Fruit fly (Drosophila melanogaster) whole organism, embryonic: ENCODE data around the gene CG11550.

Source experiments
- Atf-2 ChIP-seq: fragments of 200-800 bp; sonication (Bioruptor generic); optimal IDR thresholded peaks from 2 replicates; lab custom pipeline; 2016; ENCODE audit warnings: missing biosample characterization, missing genetic modification characterization
- CG12219 ChIP-seq: fragments of 200-800 bp; sonication (Bioruptor generic); optimal IDR thresholded peaks from 3 replicates; lab custom pipeline; 2018; ENCODE audit warnings: missing biosample characterization, mild to moderate bottlenecking, missing genetic modification characterization
- CG1603 ChIP-seq: fragments of 200-800 bp; sonication (Bioruptor generic); optimal IDR thresholded peaks from 2 replicates; lab custom pipeline; 2019; ENCODE audit warnings: missing biosample characterization, mild to moderate bottlenecking, missing genetic modification characterization, moderate library complexity
- CG17829 ChIP-seq: fragments of 200-800 bp; optimal IDR thresholded peaks from 2 replicates; lab custom pipeline; 2019; ENCODE audit warnings: missing biosample characterization, mild to moderate bottlenecking, missing genetic modification characterization, moderate library complexity
- CG4404 ChIP-seq: fragments of 200-800 bp; sonication (Bioruptor generic); IDR thresholded peaks from 2 replicates; pipeline ENCODE4 v1.3.6; 2022; ENCODE audit warnings: missing biosample characterization, missing genetic modification characterization
- CG6683 ChIP-seq: fragments of 200-800 bp; sonication (Bioruptor generic); optimal IDR thresholded peaks from 2 replicates; lab custom pipeline; 2017; ENCODE audit warnings: missing biosample characterization, mild to moderate bottlenecking, missing genetic modification characterization, missing genetic modification reagents
- CG6765 ChIP-seq: fragments of 200-800 bp; sonication (Bioruptor generic); optimal IDR thresholded peaks from 3 replicates; lab custom pipeline; 2017; ENCODE audit warnings: missing biosample characterization, mild to moderate bottlenecking, missing genetic modification characterization
- Hr51 ChIP-seq, 2 experiments: fragments of 200-800 bp; sonication (Bioruptor generic); optimal IDR thresholded peaks; 2 replicates in 1 of 2; 3 replicates in 1 of 2; lab custom pipeline; 2016 to 2018; ENCODE audit warnings: missing biosample characterization in 2 of 2, missing genetic modification characterization in 2 of 2, mild to moderate bottlenecking in 1 of 2, moderate library complexity in 1 of 2
- Kr ChIP-seq: fragments of 200-800 bp; sonication (Bioruptor generic); optimal IDR thresholded peaks from 2 replicates; lab custom pipeline; 2017; ENCODE audit warnings: missing biosample characterization, mild to moderate bottlenecking, missing genetic modification characterization
- Lim3 ChIP-seq: fragments of 200-800 bp; sonication (Bioruptor generic); IDR thresholded peaks from 2 replicates; pipeline ENCODE4 v1.3.6; 2022; ENCODE audit warnings: missing biosample characterization, missing genetic modification characterization
- Ptx1 ChIP-seq: fragments of 200-800 bp; sonication (Bioruptor generic); IDR thresholded peaks from 2 replicates; pipeline ENCODE4 v1.3.6; 2022; ENCODE audit warnings: missing biosample characterization, missing genetic modification characterization
- Ssrp ChIP-seq: fragments of 200-800 bp; sonication (Bioruptor generic); optimal IDR thresholded peaks from 2 replicates; lab custom pipeline; 2018; ENCODE audit warnings: missing biosample characterization, mild to moderate bottlenecking, missing genetic modification characterization, moderate library complexity
- cas ChIP-seq: fragments of 200-800 bp; sonication (Bioruptor generic); IDR thresholded peaks from 2 replicates; pipeline ENCODE4 v1.3.6; 2022; ENCODE audit warnings: missing biosample characterization, missing genetic modification characterization
- chm ChIP-seq: fragments of 200-800 bp; sonication (Bioruptor generic); IDR thresholded peaks from 2 replicates; pipeline ENCODE4 v1.3.6; 2022; ENCODE audit warnings: missing biosample characterization, missing genetic modification characterization
- dati ChIP-seq: fragments of 200-800 bp; sonication (Bioruptor generic); IDR thresholded peaks from 2 replicates; pipeline ENCODE4 v1.3.6; 2022; ENCODE audit warnings: missing biosample characterization, missing genetic modification characterization
- dm ChIP-seq: fragments of 200-800 bp; sonication (Bioruptor generic); optimal IDR thresholded peaks from 3 replicates; lab custom pipeline; 2016; ENCODE audit warnings: missing biosample characterization, missing genetic modification characterization
- dysf ChIP-seq: fragments of 200-800 bp; sonication (Bioruptor generic); IDR thresholded peaks from 3 replicates; pipeline ENCODE4 v1.3.6; 2022; ENCODE audit warnings: missing biosample characterization, missing genetic modification characterization
- esg ChIP-seq: fragments of 200-800 bp; sonication (Bioruptor generic); conservative IDR thresholded peaks from 2 replicates; pipeline ENCODE4 v1.3.6; 2022; ENCODE audit warnings: missing biosample characterization, missing genetic modification characterization
- mirr ChIP-seq: fragments of 200-800 bp; sonication (Bioruptor generic); optimal IDR thresholded peaks from 3 replicates; lab custom pipeline; 2018; ENCODE audit warnings: missing biosample characterization, mild to moderate bottlenecking, missing genetic modification characterization
- otp ChIP-seq: fragments of 200-800 bp; sonication (Bioruptor generic); IDR thresholded peaks from 3 replicates; pipeline ENCODE4, ENCODE4 v1.3.6; 2022; ENCODE audit warnings: missing biosample characterization, missing genetic modification characterization
- peb ChIP-seq: fragments of 200-800 bp; sonication (Bioruptor generic); IDR thresholded peaks from 2 replicates; pipeline ENCODE4 v1.3.6; 2022; ENCODE audit warnings: missing biosample characterization, missing genetic modification characterization
- tap ChIP-seq: fragments of 200-800 bp; optimal IDR thresholded peaks from 3 replicates; lab custom pipeline; 2019; ENCODE audit warnings: missing biosample characterization, mild to moderate bottlenecking, missing genetic modification characterization, moderate library complexity

CG11550 gene

DNA sequence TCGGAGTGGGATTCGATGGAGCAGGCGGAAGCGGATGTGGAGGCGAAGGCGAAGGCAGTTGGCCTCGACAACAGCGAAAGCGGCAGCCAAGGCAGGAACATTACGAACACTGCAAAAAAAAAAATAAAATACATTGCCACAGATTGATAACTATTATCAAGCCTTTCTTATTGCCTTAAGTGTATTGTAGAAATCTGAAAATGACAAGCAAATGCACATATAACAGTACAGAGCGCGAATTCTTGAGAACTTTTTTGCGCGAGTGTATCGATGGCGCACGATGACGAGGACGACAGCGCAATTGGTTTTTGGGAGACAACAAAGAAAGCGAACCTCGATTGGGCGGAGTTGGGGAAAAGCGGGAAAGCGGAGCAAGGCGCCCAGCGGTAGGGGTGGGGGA is 49.3 kb downstream of the CG11550 start (continued):
- TF ChIP-seq Atf-2 (no peak), dati (GFP tag; lab: Robert Waterston, UW) (no peak), chm (GFP tag; lab: Robert Waterston, UW) (no peak), mirr (GFP tag; lab: Kevin White, UChicago) (no peak), tap (no peak), Ssrp (no peak), CG12219 (GFP tag; lab: Kevin White, UChicago) (no peak), CG4404 (no peak), dysf (GFP tag; lab: Robert Waterston, UW) (peak; percentile 46; the same call in 1 of the 3 replicates), dm (GFP tag; lab: Kevin White, UChicago) (no peak), Ptx1 (GFP tag; lab: Robert Waterston, UW) (peak; percentile 27), Hr51 (GFP tag; optimal IDR thresholded peaks at IDR 0.05; lab: Kevin White, UChicago) (peak in 1 of 2 experiments; percentile 24), peb (GFP tag; lab: Robert Waterston, UW) (no peak), Kr (GFP tag; lab: Kevin White, UChicago) (no peak), CG6683 (GFP tag; lab: Kevin White, UChicago) (no peak), CG17829 (no peak), Lim3 (GFP tag; lab: Robert Waterston, UW) (no peak), otp (no peak), CG1603 (no peak), CG6765 (no peak), esg (GFP tag; lab: Robert Waterston, UW) (0 out of 2 replicates have a peak, but pooled peaks have one; percentile 12), cas (GFP tag; lab: Robert Waterston, UW) (no peak)
